Fruit fly (Drosophila melanogaster) whole organism, prepupa: ENCODE data around the gene CARPB.

Experiments used
- Blimp-1 ChIP-seq: fragments of 200-800 bp; sonication (Bioruptor generic); optimal IDR thresholded peaks from 3 replicates; lab custom pipeline; 2017; ENCODE audit warnings: missing biosample characterization, missing genetic modification characterization, mild to moderate bottlenecking, moderate library complexity, missing genetic modification reagents
- CG10631 ChIP-seq: fragments of 200-800 bp; sonication (Bioruptor generic); optimal IDR thresholded peaks from 2 replicates; lab custom pipeline; 2016; ENCODE audit warnings: missing biosample characterization, missing genetic modification characterization
- CG10669 ChIP-seq: fragments of 200-800 bp; sonication (Bioruptor generic); optimal IDR thresholded peaks from 3 replicates; lab custom pipeline; 2018; ENCODE audit warnings: missing biosample characterization, mild to moderate bottlenecking, missing genetic modification characterization, moderate library complexity
- CG15336 ChIP-seq: fragments of 200-800 bp; sonication (Bioruptor generic); IDR thresholded peaks from 2 replicates; pipeline ENCODE4 v1.3.6; 2022; ENCODE audit warnings: missing biosample characterization, missing genetic modification characterization
- CG1621 ChIP-seq: fragments of 200-800 bp; sonication (Bioruptor generic); optimal IDR thresholded peaks from 3 replicates; lab custom pipeline; 2018; ENCODE audit warnings: missing biosample characterization, mild to moderate bottlenecking, missing genetic modification characterization
- CG16779 ChIP-seq: fragments of 200-800 bp; sonication (Bioruptor generic); optimal IDR thresholded peaks from 3 replicates; lab custom pipeline; 2017; ENCODE audit warnings: missing biosample characterization, mild to moderate bottlenecking, missing genetic modification characterization
- CG3032 ChIP-seq: fragments of 200-800 bp; optimal IDR thresholded peaks from 2 replicates; lab custom pipeline; 2019; ENCODE audit warnings: missing biosample characterization, mild to moderate bottlenecking, missing genetic modification characterization, moderate library complexity
- CG31627 ChIP-seq: fragments of 200-800 bp; sonication (Bioruptor generic); optimal IDR thresholded peaks from 3 replicates; lab custom pipeline; 2016; ENCODE audit warnings: missing biosample characterization, missing genetic modification characterization
- CG34406 ChIP-seq: fragments of 200-800 bp; sonication (Bioruptor generic); optimal IDR thresholded peaks from 3 replicates; lab custom pipeline; 2016; ENCODE audit warnings: missing biosample characterization, missing genetic modification characterization
- CG3919 ChIP-seq: fragments of 200-800 bp; sonication (Bioruptor generic); optimal IDR thresholded peaks from 3 replicates; lab custom pipeline; 2016; ENCODE audit warnings: missing biosample characterization, missing genetic modification characterization
- CG4318 ChIP-seq: fragments of 200-800 bp; sonication (Bioruptor generic); optimal IDR thresholded peaks from 3 replicates; lab custom pipeline; 2017; ENCODE audit warnings: missing biosample characterization, mild to moderate bottlenecking, missing genetic modification characterization
- CG6163 ChIP-seq: fragments of 200-800 bp; sonication (Bioruptor generic); IDR thresholded peaks from 3 replicates; pipeline ENCODE4 v1.3.6; 2022; ENCODE audit warnings: missing biosample characterization, missing genetic modification characterization
- CG6276 ChIP-seq: fragments of 200-800 bp; sonication (Bioruptor generic); optimal IDR thresholded peaks from 2 replicates; lab custom pipeline; 2017; ENCODE audit warnings: missing biosample characterization, mild to moderate bottlenecking, missing genetic modification characterization
- CG6792 ChIP-seq: fragments of 200-800 bp; sonication (Bioruptor generic); optimal IDR thresholded peaks from 3 replicates; lab custom pipeline; 2016; ENCODE audit warnings: missing biosample characterization, missing genetic modification characterization
- CG6854 ChIP-seq: fragments of 200-800 bp; sonication (Bioruptor generic); optimal IDR thresholded peaks from 2 replicates; lab custom pipeline; 2017; ENCODE audit warnings: missing biosample characterization, mild to moderate bottlenecking, missing genetic modification characterization
- CG7368 ChIP-seq: fragments of 200-800 bp; sonication (Bioruptor generic); optimal IDR thresholded peaks from 3 replicates; lab custom pipeline; 2016; ENCODE audit warnings: missing biosample characterization, missing genetic modification characterization
- CG8119 ChIP-seq: fragments of 200-800 bp; sonication (Bioruptor generic); IDR thresholded peaks from 3 replicates; pipeline ENCODE4 v1.3.6; 2022; ENCODE audit warnings: missing biosample characterization, missing genetic modification characterization
- CG8319 ChIP-seq: fragments of 200-800 bp; sonication (Bioruptor generic); optimal IDR thresholded peaks from 3 replicates; lab custom pipeline; 2016; ENCODE audit warnings: missing biosample characterization, missing genetic modification characterization
- CG8632 ChIP-seq: fragments of 200-800 bp; sonication (Bioruptor generic); optimal IDR thresholded peaks from 3 replicates; lab custom pipeline; 2016; ENCODE audit warnings: missing biosample characterization, missing genetic modification characterization
- CG9139 ChIP-seq: fragments of 200-800 bp; sonication (Bioruptor generic); optimal IDR thresholded peaks from 3 replicates; lab custom pipeline; 2017; ENCODE audit warnings: missing biosample characterization, mild to moderate bottlenecking, missing genetic modification characterization
- Eip75B ChIP-seq: fragments of 200-800 bp; sonication (Bioruptor generic); optimal IDR thresholded peaks from 3 replicates; lab custom pipeline; 2016; ENCODE audit warnings: missing biosample characterization, missing genetic modification characterization
- Eip78C ChIP-seq: fragments of 200-800 bp; sonication (Bioruptor generic); peaks from one replicate; lab custom pipeline; 2016; ENCODE audit warnings: missing biosample characterization, missing genetic modification characterization
- Eip93F ChIP-seq: fragments of 200-800 bp; sonication (Bioruptor generic); optimal IDR thresholded peaks from 2 replicates; lab custom pipeline; 2016; ENCODE audit warnings: missing biosample characterization, mild to moderate bottlenecking, missing genetic modification characterization
- Ets21C ChIP-seq: fragments of 200-800 bp; sonication (Bioruptor generic); optimal IDR thresholded peaks from 3 replicates; lab custom pipeline; 2016; ENCODE audit warnings: missing biosample characterization, missing genetic modification characterization
- Ets96B ChIP-seq: fragments of 200-800 bp; optimal IDR thresholded peaks from 2 replicates; lab custom pipeline; 2019; ENCODE audit warnings: missing biosample characterization, mild to moderate bottlenecking, missing genetic modification characterization, moderate library complexity
- Gug ChIP-seq: fragments of 200-800 bp; sonication (Bioruptor generic); IDR thresholded peaks from 2 replicates; pipeline ENCODE4 v1.3.6; 2022; ENCODE audit warnings: missing biosample characterization, missing genetic modification characterization
- Hr39 ChIP-seq: fragments of 200-800 bp; sonication (Bioruptor generic); optimal IDR thresholded peaks from 2 replicates; lab custom pipeline; 2016; ENCODE audit warnings: missing biosample characterization, missing genetic modification characterization
- Hr4 ChIP-seq: fragments of 200-800 bp; sonication (Bioruptor generic); optimal IDR thresholded peaks from 3 replicates; lab custom pipeline; 2016; ENCODE audit warnings: missing biosample characterization, missing genetic modification characterization
- Lpt ChIP-seq: fragments of 200-800 bp; sonication (Bioruptor generic); optimal IDR thresholded peaks from 3 replicates; lab custom pipeline; 2016; ENCODE audit warnings: missing biosample characterization, missing genetic modification characterization
- Met ChIP-seq: fragments of 200-800 bp; sonication (Bioruptor generic); optimal IDR thresholded peaks from 3 replicates; lab custom pipeline; 2016; ENCODE audit warnings: missing biosample characterization, missing genetic modification characterization
- Smox ChIP-seq: fragments of 200-800 bp; sonication (Bioruptor generic); optimal IDR thresholded peaks from 3 replicates; lab custom pipeline; 2016; ENCODE audit warnings: missing biosample characterization, missing genetic modification characterization
- Sox102F ChIP-seq: fragments of 200-800 bp; sonication (Bioruptor generic); optimal IDR thresholded peaks from 2 replicates; lab custom pipeline; 2016; ENCODE audit warnings: missing biosample characterization, mild to moderate bottlenecking, missing genetic modification characterization
- Sox14 ChIP-seq: fragments of 200-800 bp; sonication (Bioruptor generic); optimal IDR thresholded peaks from 3 replicates; lab custom pipeline; 2016; ENCODE audit warnings: missing biosample characterization, missing genetic modification characterization
- Sox15 ChIP-seq: fragments of 200-800 bp; sonication (Bioruptor generic); optimal IDR thresholded peaks from 3 replicates; lab custom pipeline; 2016; ENCODE audit warnings: missing biosample characterization, missing genetic modification characterization
- achi ChIP-seq: fragments of 200-800 bp; sonication (Bioruptor generic); optimal IDR thresholded peaks from 3 replicates; lab custom pipeline; 2016; ENCODE audit warnings: missing biosample characterization, missing genetic modification characterization
- dac ChIP-seq: fragments of 200-800 bp; sonication (Bioruptor generic); optimal IDR thresholded peaks from 2 replicates; lab custom pipeline; 2017; ENCODE audit warnings: missing biosample characterization, mild to moderate bottlenecking, missing genetic modification characterization
- dsx ChIP-seq: fragments of 200-800 bp; optimal IDR thresholded peaks from 3 replicates; lab custom pipeline; 2019; ENCODE audit warnings: missing biosample characterization, mild to moderate bottlenecking, missing genetic modification characterization, moderate library complexity; ENCODE audit not compliant: poor library complexity, severe bottlenecking
- eg ChIP-seq: fragments of 200-800 bp; sonication (Bioruptor generic); IDR thresholded peaks from 3 replicates; pipeline ENCODE4 v1.3.6; 2022; ENCODE audit warnings: missing biosample characterization, missing genetic modification characterization
- fd59A ChIP-seq: fragments of 200-800 bp; sonication (Bioruptor generic); optimal IDR thresholded peaks from 2 replicates; lab custom pipeline; 2017; ENCODE audit warnings: missing biosample characterization, mild to moderate bottlenecking, missing genetic modification characterization, missing genetic modification reagents
- fd85E ChIP-seq: fragments of 200-800 bp; sonication (Bioruptor generic); optimal IDR thresholded peaks from 3 replicates; lab custom pipeline; 2016; ENCODE audit warnings: missing biosample characterization, missing genetic modification characterization
- fkh ChIP-seq: fragments of 200-800 bp; sonication (Bioruptor generic); optimal IDR thresholded peaks from 3 replicates; lab custom pipeline; 2017; ENCODE audit warnings: missing biosample characterization, mild to moderate bottlenecking, missing genetic modification characterization, moderate library complexity
- lz ChIP-seq: fragments of 200-800 bp; sonication (Bioruptor generic); optimal IDR thresholded peaks from 3 replicates; lab custom pipeline; 2016; ENCODE audit warnings: missing biosample characterization, missing genetic modification characterization
- net ChIP-seq: fragments of 200-800 bp; sonication (Bioruptor generic); optimal IDR thresholded peaks from 3 replicates; lab custom pipeline; 2016; ENCODE audit warnings: missing biosample characterization, missing genetic modification characterization
- pdm3 ChIP-seq: fragments of 200-800 bp; sonication (Bioruptor generic); optimal IDR thresholded peaks from 3 replicates; lab custom pipeline; 2016; ENCODE audit warnings: missing biosample characterization, missing genetic modification characterization
- spab ChIP-seq: fragments of 200-800 bp; sonication (Bioruptor generic); optimal IDR thresholded peaks from 2 replicates; lab custom pipeline; 2017; ENCODE audit warnings: missing biosample characterization, mild to moderate bottlenecking, missing genetic modification characterization, missing genetic modification reagents
- ss ChIP-seq, 2 experiments: fragments of 200-800 bp; sonication (Bioruptor generic); optimal IDR thresholded peaks; 2 replicates in 1 of 2; 3 replicates in 1 of 2; lab custom pipeline; 2017 to 2018; ENCODE audit warnings: mild to moderate bottlenecking in 2 of 2, missing biosample characterization in 2 of 2, missing genetic modification characterization in 2 of 2, moderate library complexity in 1 of 2
- svp ChIP-seq: fragments of 200-800 bp; sonication (Bioruptor generic); peaks from one replicate; lab custom pipeline; 2016; ENCODE audit warnings: missing biosample characterization, missing genetic modification characterization
- topi ChIP-seq: fragments of 200-800 bp; sonication (Bioruptor generic); optimal IDR thresholded peaks from 3 replicates; lab custom pipeline; 2016; ENCODE audit warnings: missing biosample characterization, missing genetic modification characterization
- vri ChIP-seq: fragments of 200-800 bp; sonication (Bioruptor generic); optimal IDR thresholded peaks from 3 replicates; lab custom pipeline; 2016; ENCODE audit warnings: missing biosample characterization, mild to moderate bottlenecking, missing genetic modification characterization

CARPB gene

dm6 chrX:9751443-9751842 lies 31.6 kb upstream of the CARPB start (continued):
- no peak for TF ChIP-seq CG7368 (GFP tag; lab: Kevin White, UChicago)
- peak; percentile 28 for TF ChIP-seq Eip78C (GFP tag; lab: Kevin White, UChicago)
- TF ChIP-seq CG31627 (GFP tag; lab: Kevin White, UChicago), result no peak
- no peak for TF ChIP-seq net (GFP tag; lab: Kevin White, UChicago)
- no peak for TF ChIP-seq topi (GFP tag; lab: Kevin White, UChicago)
- TF ChIP-seq achi (GFP tag; lab: Kevin White, UChicago), result no peak
- TF ChIP-seq CG6854 (GFP tag; lab: Kevin White, UChicago), result no peak
- no peak for TF ChIP-seq Gug (GFP tag; lab: Robert Waterston, UW)
- no peak for TF ChIP-seq ss (GFP tag; optimal IDR thresholded peaks at IDR 0.05; lab: Kevin White, UChicago)
- no peak for TF ChIP-seq CG16779
- TF ChIP-seq fd85E (GFP tag; lab: Kevin White, UChicago), result no peak
- no peak for TF ChIP-seq Sox102F (GFP tag; lab: Kevin White, UChicago)
- peak; percentile 46; the same call in 1 of the 2 replicates for TF ChIP-seq CG15336 (GFP tag; lab: Robert Waterston, UW)
- TF ChIP-seq CG10631 (GFP tag; lab: Kevin White, UChicago), result no peak
- no peak for TF ChIP-seq Smox
- no peak for TF ChIP-seq pdm3 (GFP tag; lab: Kevin White, UChicago)
- no peak for TF ChIP-seq CG8319
- no peak for TF ChIP-seq Lpt
- no peak for TF ChIP-seq CG6163 (GFP tag; lab: Robert Waterston, UW)
- TF ChIP-seq fkh (GFP tag; lab: Kevin White, UChicago), result no peak
- TF ChIP-seq CG3032 (tag; lab: Kevin White, UChicago), result no peak
- TF ChIP-seq Eip75B (GFP tag; lab: Kevin White, UChicago), result no peak
- peak; percentile 57; the same call in 2 of the 3 replicates for TF ChIP-seq CG8119
- no peak for TF ChIP-seq dac (GFP tag; lab: Kevin White, UChicago)
- TF ChIP-seq Blimp-1, result no peak
- TF ChIP-seq Sox14 (GFP tag; lab: Kevin White, UChicago), result no peak
- peak; percentile 49 for TF ChIP-seq Hr4 (GFP tag; lab: Kevin White, UChicago)
- TF ChIP-seq CG34406, result no peak
- TF ChIP-seq CG6276 (GFP tag; lab: Kevin White, UChicago), result peak; percentile 44
- TF ChIP-seq Hr39 (GFP tag; lab: Kevin White, UChicago), result no peak
- TF ChIP-seq CG1621 (tag; lab: Kevin White, UChicago), result no peak
- no peak for TF ChIP-seq Eip93F (GFP tag; lab: Kevin White, UChicago)
- TF ChIP-seq Ets21C (GFP tag; lab: Kevin White, UChicago), result no peak
- TF ChIP-seq Sox15 (GFP tag; lab: Kevin White, UChicago), result no peak
- TF ChIP-seq spab (GFP tag; lab: Kevin White, UChicago), result no peak
- TF ChIP-seq lz, result no peak
- TF ChIP-seq fd59A (GFP tag; lab: Kevin White, UChicago), result no peak
- TF ChIP-seq CG8632 (GFP tag; lab: Kevin White, UChicago), result no peak
- no peak for TF ChIP-seq CG10669 (GFP tag; lab: Kevin White, UChicago)
- no peak for TF ChIP-seq CG6792 (GFP tag; lab: Kevin White, UChicago)
- no peak for TF ChIP-seq CG9139 (GFP tag; lab: Kevin White, UChicago)
- no peak for TF ChIP-seq dsx
- TF ChIP-seq, all 60 proteins: peak for 8

dm6 chrX:9753353-9753752 lies 29.7 kb upstream of the CARPB start:
- no peak for TF ChIP-seq ss (GFP tag; optimal IDR thresholded peaks at IDR 0.05; lab: Kevin White, UChicago)
- TF ChIP-seq CG3032 (tag; lab: Kevin White, UChicago), result no peak
- no peak for TF ChIP-seq dsx
- TF ChIP-seq eg (GFP tag; lab: Robert Waterston, UW), result no peak
- TF ChIP-seq Gug (GFP tag; lab: Robert Waterston, UW), result no peak
- TF ChIP-seq Smox, result no peak
- no peak for TF ChIP-seq CG8119
- TF ChIP-seq achi (GFP tag; lab: Kevin White, UChicago), result no peak
- no peak for TF ChIP-seq fkh (GFP tag; lab: Kevin White, UChicago)
- no peak for TF ChIP-seq svp (GFP tag; lab: Kevin White, UChicago)
- TF ChIP-seq CG6276 (GFP tag; lab: Kevin White, UChicago), result no peak
- TF ChIP-seq net (GFP tag; lab: Kevin White, UChicago), result no peak
- TF ChIP-seq vri, result no peak
- TF ChIP-seq Met (GFP tag; lab: Kevin White, UChicago), result no peak
- no peak for TF ChIP-seq CG4318 (GFP tag; lab: Kevin White, UChicago)
- no peak for TF ChIP-seq Ets96B (tag; lab: Kevin White, UChicago)
- no peak for TF ChIP-seq CG3919 (GFP tag; lab: Kevin White, UChicago)
